Worm (Caenorhabditis elegans) whole organism, L1 larva: ENCODE data around the gene F54A3.2.

ENCODE experiments used
- fkh-10 ChIP-seq: sonication (generic microtip); optimal IDR thresholded peaks from 2 replicates; lab custom pipeline; 2017; ENCODE audit warnings: missing biosample characterization, missing genetic modification reagents, missing genetic modification characterization
- lsy-2 ChIP-seq, 2 experiments: fragments of 150-350 bp; optimal IDR thresholded peaks; 2 replicates each; lab custom pipeline; 2014; ENCODE audit warnings: missing biosample characterization in 2 of 2, missing genetic modification characterization in 2 of 2
- nhr-28 ChIP-seq: fragments of 150-350 bp; optimal IDR thresholded peaks from 2 replicates; lab custom pipeline; 2014; ENCODE audit warnings: missing biosample characterization, missing genetic modification characterization
- nhr-76 ChIP-seq: sonication (generic microtip); optimal IDR thresholded peaks from 2 replicates; lab custom pipeline; 2017; ENCODE audit warnings: missing biosample characterization, missing genetic modification characterization
- pag-3 ChIP-seq: sonication (generic microtip); optimal IDR thresholded peaks from 2 replicates; lab custom pipeline; 2017; ENCODE audit warnings: missing genetic modification characterization, mild to moderate bottlenecking, missing compliant biosample characterization, antibody characterized with exemption, borderline replicate concordance; ENCODE audit not compliant: insufficient read depth
- snu-23 ChIP-seq: sonication (generic microtip); optimal IDR thresholded peaks from 2 replicates; lab custom pipeline; 2016; ENCODE audit warnings: missing genetic modification characterization, missing compliant biosample characterization
- tbx-2 ChIP-seq: sonication (generic microtip); optimal IDR thresholded peaks from 2 replicates; lab custom pipeline; 2016; ENCODE audit warnings: missing genetic modification characterization, missing compliant biosample characterization
- zag-1 ChIP-seq: fragments of 150-350 bp; optimal IDR thresholded peaks from 2 replicates; lab custom pipeline; 2014; ENCODE audit warnings: missing biosample characterization, missing genetic modification characterization

ce11 chrII:2251617-2252016 lies 8.2 kb downstream of the F54A3.2 start:
- TF ChIP-seq nhr-28 (tag; lab: Kevin White, UChicago): no peak
- TF ChIP-seq nhr-76 (tag; lab: Kevin White, UChicago): no peak
- no peak for TF ChIP-seq zag-1 (tag; lab: Kevin White, UChicago)
- no peak for TF ChIP-seq tbx-2 (tag; lab: Kevin White, UChicago)
- no peak for TF ChIP-seq pag-3 (tag; lab: Kevin White, UChicago)
- no peak for TF ChIP-seq fkh-10 (GFP tag; lab: Kevin White, UChicago)
- TF ChIP-seq snu-23 (GFP tag; lab: Kevin White, UChicago): no peak
- TF ChIP-seq lsy-2 (tag; optimal IDR thresholded peaks at IDR 0.05; lab: Kevin White, UChicago): no peak
